Fruit fly (Drosophila melanogaster) whole organism, embryonic: ENCODE data around the gene CG32459.

Source experiments
- Awh ChIP-seq: fragments of 200-800 bp; sonication (Bioruptor generic); IDR thresholded peaks from 2 replicates; pipeline ENCODE4, ENCODE4 v1.3.6; 2022; ENCODE audit warnings: missing biosample characterization, missing genetic modification characterization
- CG10321 ChIP-seq: fragments of 200-800 bp; sonication (Bioruptor generic); IDR thresholded peaks from 2 replicates; pipeline ENCODE4 v1.3.6; 2022; ENCODE audit warnings: missing biosample characterization, missing genetic modification characterization
- CG10431 ChIP-seq: fragments of 200-800 bp; sonication (Bioruptor generic); optimal IDR thresholded peaks from 3 replicates; lab custom pipeline; 2018; ENCODE audit warnings: missing biosample characterization, mild to moderate bottlenecking, missing genetic modification characterization
- CG12071 ChIP-seq: fragments of 200-800 bp; sonication (Bioruptor generic); optimal IDR thresholded peaks from 3 replicates; lab custom pipeline; 2018; ENCODE audit warnings: missing biosample characterization, mild to moderate bottlenecking, missing genetic modification characterization
- CG12104 ChIP-seq: fragments of 200-800 bp; sonication (Bioruptor generic); optimal IDR thresholded peaks from 3 replicates; lab custom pipeline; 2016; ENCODE audit warnings: missing biosample characterization, missing genetic modification characterization
- CG12155 ChIP-seq: fragments of 200-800 bp; sonication (Bioruptor generic); optimal IDR thresholded peaks from 3 replicates; lab custom pipeline; 2016; ENCODE audit warnings: missing biosample characterization, missing genetic modification characterization
- CG13287 ChIP-seq: fragments of 200-800 bp; sonication (Bioruptor generic); IDR thresholded peaks from 2 replicates; pipeline ENCODE4 v1.3.6; 2022; ENCODE audit warnings: missing biosample characterization, missing genetic modification characterization; ENCODE audit not compliant: partially characterized antibody
- CG13296 ChIP-seq: fragments of 200-800 bp; sonication (Bioruptor generic); optimal IDR thresholded peaks from 3 replicates; lab custom pipeline; 2018; ENCODE audit warnings: missing biosample characterization, mild to moderate bottlenecking, missing genetic modification characterization
- CG14014 ChIP-seq: fragments of 200-800 bp; sonication (Bioruptor generic); IDR thresholded peaks from 2 replicates; pipeline ENCODE4 v1.3.6; 2022; ENCODE audit warnings: missing biosample characterization, missing genetic modification characterization
- CG2116 ChIP-seq: fragments of 200-800 bp; sonication (Bioruptor generic); optimal IDR thresholded peaks from 3 replicates; lab custom pipeline; 2018; ENCODE audit warnings: missing biosample characterization, mild to moderate bottlenecking, missing genetic modification characterization
- CG3065 ChIP-seq: fragments of 200-800 bp; sonication (Bioruptor generic); optimal IDR thresholded peaks from 2 replicates; lab custom pipeline; 2016; ENCODE audit warnings: missing biosample characterization, missing genetic modification characterization
- CG32532 ChIP-seq: fragments of 200-800 bp; sonication (Bioruptor generic); IDR thresholded peaks from 2 replicates; pipeline ENCODE4 v1.3.6; 2022; ENCODE audit warnings: missing biosample characterization, missing genetic modification characterization
- CG3726 ChIP-seq: fragments of 200-800 bp; sonication (Bioruptor generic); IDR thresholded peaks from 3 replicates; pipeline ENCODE4, ENCODE4 v1.3.6; 2022; ENCODE audit warnings: missing biosample characterization, missing genetic modification characterization
- CG4617 ChIP-seq: fragments of 200-800 bp; sonication (Bioruptor generic); optimal IDR thresholded peaks from 3 replicates; lab custom pipeline; 2016; ENCODE audit warnings: missing biosample characterization, missing genetic modification characterization, borderline replicate concordance
- CG7372 ChIP-seq: fragments of 200-800 bp; sonication (Bioruptor generic); IDR thresholded peaks from 2 replicates; pipeline ENCODE4 v1.3.6; 2022; ENCODE audit warnings: missing biosample characterization, missing genetic modification characterization
- CG7987 ChIP-seq: fragments of 200-800 bp; sonication (Bioruptor generic); optimal IDR thresholded peaks from 2 replicates; lab custom pipeline; 2018; ENCODE audit warnings: missing biosample characterization, mild to moderate bottlenecking, missing genetic modification characterization, moderate library complexity
- CG8089 ChIP-seq: fragments of 200-800 bp; sonication (Bioruptor generic); optimal IDR thresholded peaks from 3 replicates; lab custom pipeline; 2016; ENCODE audit warnings: missing biosample characterization, missing genetic modification characterization
- CrebB ChIP-seq: fragments of 200-800 bp; sonication (Bioruptor generic); optimal IDR thresholded peaks from 3 replicates; lab custom pipeline; 2018; ENCODE audit warnings: missing biosample characterization, mild to moderate bottlenecking, missing genetic modification characterization
- Deaf1 ChIP-seq: fragments of 200-800 bp; optimal IDR thresholded peaks from 3 replicates; lab custom pipeline; 2019; ENCODE audit warnings: missing biosample characterization, mild to moderate bottlenecking, missing genetic modification characterization, moderate library complexity
- Eip74EF ChIP-seq, 2 experiments: fragments of 200-800 bp in 1 of 2; fragments of >200 bp in 1 of 2; sonication (Bioruptor generic) in 1 of 2; optimal IDR thresholded peaks; 2 replicates each; lab custom pipeline; 2017 to 2019; ENCODE audit warnings: missing biosample characterization in 2 of 2, missing genetic modification characterization in 2 of 2, mild to moderate bottlenecking in 1 of 2, moderate library complexity in 1 of 2
- HLH3B ChIP-seq: fragments of 200-800 bp; sonication (Bioruptor generic); IDR thresholded peaks from 2 replicates; pipeline ENCODE4 v1.3.6; 2022; ENCODE audit warnings: missing biosample characterization, missing genetic modification characterization
- HmgD ChIP-seq: fragments of 200-800 bp; sonication (Bioruptor generic); optimal IDR thresholded peaks from 3 replicates; lab custom pipeline; 2016; ENCODE audit warnings: missing biosample characterization, missing genetic modification characterization
- Jarid2 ChIP-seq: fragments of 200-800 bp; sonication (Bioruptor generic); optimal IDR thresholded peaks from 3 replicates; lab custom pipeline; 2017; ENCODE audit warnings: mild to moderate bottlenecking, missing biosample characterization, missing genetic modification reagents, missing genetic modification characterization
- Lhr ChIP-seq: fragments of 200-800 bp; sonication (Bioruptor generic); optimal IDR thresholded peaks from 3 replicates; lab custom pipeline; 2017; ENCODE audit warnings: mild to moderate bottlenecking, missing biosample characterization, missing genetic modification reagents, missing genetic modification characterization
- Lpt ChIP-seq: fragments of >200 bp; optimal IDR thresholded peaks from 2 replicates; lab custom pipeline; 2018; ENCODE audit warnings: missing biosample characterization, missing genetic modification characterization
- MESR4 ChIP-seq: fragments of 200-800 bp; sonication (Bioruptor generic); optimal IDR thresholded peaks from 2 replicates; lab custom pipeline; 2018; ENCODE audit warnings: missing biosample characterization, mild to moderate bottlenecking, missing genetic modification characterization, moderate library complexity
- MTF-1 ChIP-seq: fragments of 200-800 bp; sonication (Bioruptor generic); optimal IDR thresholded peaks from 2 replicates; lab custom pipeline; 2018; ENCODE audit warnings: missing biosample characterization, mild to moderate bottlenecking, missing genetic modification characterization, borderline replicate concordance
- Opbp ChIP-seq: fragments of 200-800 bp; sonication (Bioruptor generic); IDR thresholded peaks from 3 replicates; pipeline ENCODE4 v1.3.6; 2022; ENCODE audit warnings: missing biosample characterization, missing genetic modification characterization; ENCODE audit not compliant: partially characterized antibody
- Pdp1 ChIP-seq, 2 experiments: fragments of 200-800 bp; sonication (Bioruptor generic); optimal IDR thresholded peaks; 3 replicates each; lab custom pipeline; 2016; ENCODE audit warnings: missing biosample characterization in 2 of 2, missing genetic modification characterization in 2 of 2, mild to moderate bottlenecking in 1 of 2, moderate library complexity in 1 of 2
- Sox102F ChIP-seq: fragments of 200-800 bp; sonication (Bioruptor generic); optimal IDR thresholded peaks from 2 replicates; lab custom pipeline; 2018; ENCODE audit warnings: missing biosample characterization, mild to moderate bottlenecking, missing genetic modification characterization, moderate library complexity
- Spps ChIP-seq: fragments of 200-800 bp; sonication (Bioruptor generic); optimal IDR thresholded peaks from 2 replicates; lab custom pipeline; 2018; ENCODE audit warnings: missing biosample characterization, mild to moderate bottlenecking, missing genetic modification characterization
- Xrp1 ChIP-seq: fragments of 200-800 bp; sonication (Bioruptor generic); IDR thresholded peaks from 2 replicates; pipeline ENCODE4 v1.3.6; 2022; ENCODE audit warnings: missing biosample characterization, missing genetic modification characterization
- cg ChIP-seq: fragments of 200-800 bp; sonication (Bioruptor generic); optimal IDR thresholded peaks from 3 replicates; lab custom pipeline; 2019; ENCODE audit warnings: missing biosample characterization, mild to moderate bottlenecking, missing genetic modification characterization, moderate library complexity
- chn ChIP-seq: fragments of 200-800 bp; sonication (Bioruptor generic); optimal IDR thresholded peaks from 2 replicates; lab custom pipeline; 2016; ENCODE audit warnings: missing biosample characterization, missing genetic modification characterization
- crp ChIP-seq, 2 experiments: fragments of 200-800 bp; sonication (Bioruptor generic); optimal IDR thresholded peaks; 2 replicates in 1 of 2; 3 replicates in 1 of 2; lab custom pipeline; 2017; ENCODE audit warnings: missing biosample characterization in 2 of 2, missing genetic modification characterization in 2 of 2, mild to moderate bottlenecking in 1 of 2, moderate library complexity in 1 of 2
- dimm ChIP-seq: fragments of 200-800 bp; sonication (Bioruptor generic); IDR thresholded peaks from 2 replicates; pipeline ENCODE4 v1.3.6; 2022; ENCODE audit warnings: missing biosample characterization, missing genetic modification characterization
- dmrt99B ChIP-seq: fragments of 200-800 bp; sonication (Bioruptor generic); optimal IDR thresholded peaks from 2 replicates; lab custom pipeline; 2018; ENCODE audit warnings: missing biosample characterization, mild to moderate bottlenecking, missing genetic modification characterization, moderate library complexity
- gsb-n ChIP-seq: fragments of 200-800 bp; sonication (Bioruptor generic); optimal IDR thresholded peaks from 3 replicates; lab custom pipeline; 2018; ENCODE audit warnings: missing biosample characterization, mild to moderate bottlenecking, missing genetic modification characterization
- mirr ChIP-seq: fragments of 200-800 bp; sonication (Bioruptor generic); optimal IDR thresholded peaks from 3 replicates; lab custom pipeline; 2018; ENCODE audit warnings: missing biosample characterization, mild to moderate bottlenecking, missing genetic modification characterization
- nmo ChIP-seq: fragments of 200-800 bp; sonication (Bioruptor generic); optimal IDR thresholded peaks from 2 replicates; lab custom pipeline; 2018; ENCODE audit warnings: missing biosample characterization, mild to moderate bottlenecking, missing genetic modification characterization, moderate library complexity
- oc ChIP-seq: fragments of 200-800 bp; sonication (Bioruptor generic); optimal IDR thresholded peaks from 2 replicates; lab custom pipeline; 2018; ENCODE audit warnings: missing biosample characterization, mild to moderate bottlenecking, missing genetic modification characterization, moderate library complexity
- pnt ChIP-seq: fragments of 200-800 bp; sonication (Bioruptor generic); optimal IDR thresholded peaks from 3 replicates; lab custom pipeline; 2016; ENCODE audit warnings: missing biosample characterization, missing genetic modification characterization
- sc ChIP-seq, 3 experiments: fragments of >200 bp in 2 of 3; fragments of 200-800 bp in 1 of 3; sonication (Bioruptor generic) in 1 of 3; optimal IDR thresholded peaks; 2 replicates in 2 of 3; 3 replicates in 1 of 3; lab custom pipeline; 2017; ENCODE audit warnings: mild to moderate bottlenecking in 1 of 3, missing biosample characterization in 1 of 3, missing genetic modification characterization in 1 of 3, missing genetic modification reagents in 1 of 3
- sd ChIP-seq: fragments of 200-800 bp; sonication (Bioruptor generic); optimal IDR thresholded peaks from 3 replicates; lab custom pipeline; 2018; ENCODE audit warnings: missing biosample characterization, mild to moderate bottlenecking, missing genetic modification characterization, moderate library complexity
- sqz ChIP-seq: fragments of 200-800 bp; sonication (Bioruptor generic); optimal IDR thresholded peaks from 3 replicates; lab custom pipeline; 2018; ENCODE audit warnings: missing biosample characterization, mild to moderate bottlenecking, missing genetic modification characterization
- stc ChIP-seq: fragments of 200-800 bp; sonication (Bioruptor generic); IDR thresholded peaks from 2 replicates; pipeline ENCODE4 v1.3.6; 2022; ENCODE audit warnings: missing biosample characterization, missing genetic modification characterization
- tgo ChIP-seq: fragments of 200-800 bp; sonication (Bioruptor generic); IDR thresholded peaks from 3 replicates; pipeline ENCODE4 v1.3.6; 2022; ENCODE audit warnings: missing biosample characterization, missing genetic modification characterization
- tll ChIP-seq, 2 experiments: fragments of 200-800 bp in 1 of 2; fragments of >200 bp in 1 of 2; sonication (Bioruptor generic) in 1 of 2; optimal IDR thresholded peaks; 2 replicates each; lab custom pipeline; 2017 to 2019; ENCODE audit warnings: missing biosample characterization in 2 of 2, missing genetic modification characterization in 2 of 2, mild to moderate bottlenecking in 1 of 2, moderate library complexity in 1 of 2

The CG32459 gene

DNA sequence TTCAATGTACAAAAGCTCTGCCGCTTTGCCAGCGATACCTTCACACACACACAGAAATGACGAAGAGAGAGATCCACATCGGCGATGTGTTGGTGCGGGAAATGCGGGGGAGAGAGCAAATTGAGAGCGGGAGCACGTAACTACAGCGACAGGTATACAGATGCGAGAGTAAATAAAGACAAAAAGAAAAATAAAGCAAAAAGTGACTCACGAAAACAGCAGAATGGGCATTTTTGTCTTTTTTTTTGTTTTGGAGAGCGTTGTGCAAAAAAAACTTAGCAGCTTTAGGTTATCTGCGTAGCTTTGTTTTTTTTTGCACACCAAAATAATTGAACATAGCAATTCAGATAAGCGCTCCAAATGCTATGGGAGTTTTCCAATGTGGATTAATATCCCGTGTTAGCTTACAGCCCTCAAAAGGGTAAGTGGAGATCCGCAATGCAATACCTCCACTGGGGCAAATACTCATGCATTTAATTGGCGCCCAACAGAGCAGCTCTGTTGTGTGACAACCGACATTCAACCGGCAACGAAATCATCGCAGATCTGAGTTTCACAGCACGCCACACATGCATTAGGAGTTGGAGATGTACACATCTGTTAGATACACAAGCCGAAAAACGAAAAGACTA lies 33.2 kb downstream of the CG32459 start (continued):
- TF ChIP-seq CG14014 (GFP tag; lab: Robert Waterston, UW) (peak; percentile 43; the same call in 1 of the 2 replicates), stc (peak; percentile 17; the same call in 1 of the 2 replicates), CG4617 (GFP tag; lab: Kevin White, UChicago) (no peak), tll (GFP tag; optimal IDR thresholded peaks at IDR 0.05; lab: Kevin White, UChicago) (no peak), CrebB (tag; lab: Kevin White, UChicago) (no peak), crp (GFP tag; optimal IDR thresholded peaks at IDR 0.05; lab: Kevin White, UChicago) (no peak), CG12071 (GFP tag; lab: Kevin White, UChicago) (peak; percentile 29), HmgD (GFP tag; lab: Kevin White, UChicago) (no peak), Lpt (GFP tag; lab: Kevin White, UChicago) (no peak), MTF-1 (peak; percentile 10), dmrt99B (tag; lab: Kevin White, UChicago) (no peak), CG32532 (GFP tag; lab: Robert Waterston, UW) (peak; percentile 59; the same call in 1 of the 2 replicates), Lhr (no peak), nmo (GFP tag; lab: Kevin White, UChicago) (no peak), CG8089 (GFP tag; lab: Kevin White, UChicago) (no peak), Deaf1 (peak; percentile 74), CG12155 (GFP tag; lab: Kevin White, UChicago) (no peak), MESR4 (GFP tag; lab: Kevin White, UChicago) (no peak), CG3065 (GFP tag; lab: Kevin White, UChicago) (no peak), sqz (GFP tag; lab: Kevin White, UChicago) (peak; percentile 25), CG7372 (GFP tag; lab: Robert Waterston, UW) (no peak), dimm (GFP tag; lab: Robert Waterston, UW) (no peak), chn (no peak), HLH3B (GFP tag; lab: Robert Waterston, UW) (no peak; the same call in 1 of the 2 replicates), Pdp1 (GFP tag; optimal IDR thresholded peaks at IDR 0.05; lab: Kevin White, UChicago) (peak in 1 of 2 experiments; percentile 52), Jarid2 (GFP tag; lab: Kevin White, UChicago) (no peak), CG10431 (GFP tag; lab: Kevin White, UChicago) (no peak), CG7987 (GFP tag; lab: Kevin White, UChicago) (peak; percentile 1), gsb-n (tag; lab: Kevin White, UChicago) (no peak), CG3726 (GFP tag; lab: Robert Waterston, UW) (no peak), CG13296 (peak; percentile 55), tgo (no peak), CG12104 (GFP tag; lab: Kevin White, UChicago) (no peak), CG10321 (no peak), mirr (GFP tag; lab: Kevin White, UChicago) (peak; percentile 64), sd (tag; lab: Kevin White, UChicago) (peak; percentile 56), Sox102F (no peak), CG13287 (peak; percentile 40; the same call in 1 of the 2 replicates), Awh (GFP tag; lab: Robert Waterston, UW) (no peak), oc (tag; lab: Kevin White, UChicago) (no peak), pnt (no peak), Opbp (GFP tag; lab: Robert Waterston, UW) (no peak), cg (GFP tag; lab: Kevin White, UChicago) (peak; percentile 86), CG2116 (GFP tag; lab: Kevin White, UChicago) (no peak), Spps (tag; lab: Kevin White, UChicago) (no peak), Eip74EF (GFP tag; optimal IDR thresholded peaks at IDR 0.05; lab: Kevin White, UChicago) (no peak), sc (optimal IDR thresholded peaks at IDR 0.05; lab: Kevin White, UChicago) (no peak), sc (GFP tag; optimal IDR thresholded peaks at IDR 0.05; lab: Kevin White, UChicago) (no peak), Xrp1 (GFP tag; lab: Robert Waterston, UW) (0 out of 2 replicates have a peak, but pooled peaks have one; percentile 16)
